Fruit fly (Drosophila melanogaster): ENCODE data around the gene CG10140.

DNA sequence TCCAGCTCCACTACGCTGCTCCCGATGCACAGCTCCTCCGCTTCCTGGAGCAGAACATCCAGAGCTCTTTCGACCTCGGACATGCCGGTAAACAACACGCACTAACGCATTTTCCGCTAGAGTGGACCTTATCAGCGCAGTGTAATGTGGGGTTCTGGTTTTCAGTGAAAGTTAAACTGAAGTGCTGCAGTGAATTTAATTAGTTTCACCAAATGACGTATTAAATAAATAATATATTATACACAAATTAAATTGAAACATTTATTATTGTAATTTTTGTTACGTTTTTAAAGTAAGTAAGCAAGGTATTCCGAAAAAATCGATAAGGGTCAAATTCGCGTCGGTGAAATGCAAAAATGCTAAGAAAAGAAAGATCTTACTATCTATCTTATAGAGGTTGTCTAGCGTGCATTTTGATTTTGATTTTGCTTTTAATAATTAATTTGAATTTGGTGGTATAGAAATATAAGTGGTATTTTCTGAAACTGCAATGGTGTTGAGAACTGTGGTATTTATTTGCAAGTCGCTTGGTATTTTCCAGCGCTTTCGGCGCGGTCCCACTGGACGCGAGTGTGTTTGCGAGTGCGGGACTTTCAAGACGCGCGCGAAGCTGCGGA is 10.0 kb upstream of the CG10140 start, which contains the start of the genes JMJD7 and CG10738:
- TF ChIP-seq CG8478 (optimal IDR thresholded peaks at IDR 0.05) (no peak), pan (optimal IDR thresholded peaks at IDR 0.05) (no peak), usp (GFP tag; optimal IDR thresholded peaks at IDR 0.05) (no peak)

Measured in whole organism.